Fruit fly (Drosophila melanogaster): Measurements from ENCODE around the gene nac.
A peak's percentile ranks its signal among the peaks of the same experiment; 100 is the strongest.

nac gene

DNA sequence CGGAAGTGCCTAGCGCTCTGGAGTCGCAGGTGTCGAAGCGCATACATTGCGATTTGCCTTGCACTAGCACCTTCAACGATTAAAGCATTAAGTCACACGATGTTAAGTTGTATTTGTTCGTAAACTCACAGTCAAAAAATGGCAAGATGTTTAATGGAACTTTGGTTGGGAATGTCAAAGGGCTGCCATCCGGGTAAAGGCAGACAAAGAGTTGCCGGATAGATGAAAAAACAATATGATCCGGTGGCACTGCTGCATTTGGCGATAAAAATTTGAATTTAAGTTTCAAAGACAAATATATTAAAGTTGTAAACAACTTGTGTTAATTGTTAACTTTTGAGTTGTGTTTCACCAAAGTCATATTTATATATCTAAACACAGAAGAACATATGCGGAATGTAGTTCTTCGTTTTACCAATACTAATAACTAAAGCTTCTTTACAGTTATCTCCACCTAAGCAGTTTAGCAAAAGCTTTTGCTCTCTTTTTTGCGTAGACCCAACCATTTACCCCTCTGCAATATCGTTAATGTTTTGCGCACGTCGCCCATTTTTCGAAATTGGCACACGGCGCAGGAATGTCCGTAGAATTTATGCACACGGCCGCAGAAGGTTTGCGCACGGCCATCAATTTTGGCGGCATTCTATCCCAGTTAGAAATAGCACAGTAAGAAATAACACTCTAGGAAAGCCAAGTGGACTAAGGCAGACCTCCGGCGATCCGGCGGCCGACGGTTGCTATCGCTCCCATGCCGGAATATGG lies 12.7 kb upstream of the nac start, which contains the start of gene Coq2 (continued):
- peak; percentile 42 for TF ChIP-seq hkb (optimal IDR thresholded peaks at IDR 0.05)
- no peak for TF ChIP-seq hkb (GFP tag; IDR thresholded peaks at IDR 0.05)
- TF ChIP-seq p53 (GFP tag; optimal IDR thresholded peaks at IDR 0.05), result no peak
- TF ChIP-seq Ssrp (tag; optimal IDR thresholded peaks at IDR 0.05), result no peak
- no peak for TF ChIP-seq Kr (GFP tag; optimal IDR thresholded peaks at IDR 0.05)
- peak; percentile 16 for TF ChIP-seq CG9797 (GFP tag; optimal IDR thresholded peaks at IDR 0.05)
- no peak for TF ChIP-seq CG10274 (GFP tag; optimal IDR thresholded peaks at IDR 0.05)
- no peak for TF ChIP-seq fd96Cb (tag; optimal IDR thresholded peaks at IDR 0.05)
- no peak for TF ChIP-seq nerfin-2 (GFP tag; IDR thresholded peaks at IDR 0.05; ENCODE audit: partially characterized antibody)
- TF ChIP-seq CG10431 (GFP tag; optimal IDR thresholded peaks at IDR 0.05), result no peak
- TF ChIP-seq h (optimal IDR thresholded peaks at IDR 0.05), result no peak
- no peak for TF ChIP-seq CG3065 (GFP tag; optimal IDR thresholded peaks at IDR 0.05)
- TF ChIP-seq CG10147 (GFP tag; optimal IDR thresholded peaks at IDR 0.05), result no peak
- TF ChIP-seq pita (GFP tag; optimal IDR thresholded peaks at IDR 0.05), result peak; percentile 15
- TF ChIP-seq lab (GFP tag; optimal IDR thresholded peaks at IDR 0.05), result no peak

DNA sequence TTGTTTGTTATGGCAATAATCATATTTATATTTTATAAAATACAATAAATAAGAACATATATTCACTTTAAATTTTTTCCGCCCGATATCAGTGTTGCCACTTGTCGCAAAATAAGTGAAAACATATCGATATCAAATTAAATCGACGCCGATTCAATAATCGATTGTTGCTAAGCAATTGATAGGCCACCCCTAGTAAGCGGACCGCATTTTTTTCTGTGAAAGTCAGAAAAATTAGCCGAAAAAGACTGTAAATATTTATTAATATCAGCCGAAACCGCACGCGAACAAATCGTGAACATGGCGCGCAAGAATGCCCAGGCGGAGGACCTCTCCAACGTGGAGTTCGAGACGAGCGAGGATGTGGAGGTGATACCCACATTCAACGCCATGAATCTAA lies 9.2 kb upstream of the nac start, which contains the start of gene CG7483:
CG7483 (plus strand) TSS at position 171 of the 400 bp plus-strand sequence.
- TF ChIP-seq Ravus (GFP tag; IDR thresholded peaks at IDR 0.05) (no peak), pita (GFP tag; optimal IDR thresholded peaks at IDR 0.05) (no peak), oc (tag; optimal IDR thresholded peaks at IDR 0.05) (no peak), yki (optimal IDR thresholded peaks at IDR 0.05) (no peak), pan (optimal IDR thresholded peaks at IDR 0.05) (no peak), pan (GFP tag; optimal IDR thresholded peaks at IDR 0.05 in 1 of 2, IDR thresholded peaks at IDR 0.05 in 1 of 2) (peak in 1 of 2 experiments; percentile 5), CG7928 (GFP tag; optimal IDR thresholded peaks at IDR 0.05) (no peak), tio (GFP tag; optimal IDR thresholded peaks at IDR 0.05) (no peak), amos (GFP tag; IDR thresholded peaks at IDR 0.05; ENCODE audit: partially characterized antibody) (peak; percentile 86), Abd-B (GFP tag; optimal IDR thresholded peaks at IDR 0.05) (no peak), CG14965 (GFP tag; optimal IDR thresholded peaks at IDR 0.05; ENCODE audit: borderline replicate concordance) (no peak), CG1792 (GFP tag; optimal IDR thresholded peaks at IDR 0.05) (no peak), stc (GFP tag; IDR thresholded peaks at IDR 0.05) (no peak), CG33557 (GFP tag; optimal IDR thresholded peaks at IDR 0.05) (peak; percentile 7), sna (GFP tag; IDR thresholded peaks at IDR 0.05; ENCODE audit: partially characterized antibody) (peak; percentile 78), sqz (GFP tag; optimal IDR thresholded peaks at IDR 0.05) (peak; percentile 81), crp (GFP tag; optimal IDR thresholded peaks at IDR 0.05) (no peak), CG16815 (GFP tag; optimal IDR thresholded peaks at IDR 0.05) (no peak), CG11085 (GFP tag; IDR thresholded peaks at IDR 0.05) (no peak), chm (GFP tag; IDR thresholded peaks at IDR 0.05) (no peak), Hr39 (optimal IDR thresholded peaks at IDR 0.05) (no peak), CG17829 (tag; optimal IDR thresholded peaks at IDR 0.05) (peak; percentile 36), Bgb (GFP tag; IDR thresholded peaks at IDR 0.05; ENCODE audit: partially characterized antibody) (peak; percentile 86), ewg (GFP tag; optimal IDR thresholded peaks at IDR 0.05) (no peak), CG9876 (GFP tag; optimal IDR thresholded peaks at IDR 0.05) (no peak), Aef1 (GFP tag; IDR thresholded peaks at IDR 0.05) (no peak), bab2 (GFP tag; optimal IDR thresholded peaks at IDR 0.05) (no peak), twi (tag; optimal IDR thresholded peaks at IDR 0.05) (no peak), zfh1 (GFP tag; IDR thresholded peaks at IDR 0.05) (no peak), maf-S (GFP tag; optimal IDR thresholded peaks at IDR 0.05) (no peak), ato (GFP tag; IDR thresholded peaks at IDR 0.05; ENCODE audit: partially characterized antibody) (peak; percentile 90), CG10274 (GFP tag; optimal IDR thresholded peaks at IDR 0.05) (no peak), disco-r (GFP tag; optimal IDR thresholded peaks at IDR 0.05) (no peak), caup (GFP tag; optimal IDR thresholded peaks at IDR 0.05; ENCODE audit: severe bottlenecking) (no peak), CG9727 (GFP tag; optimal IDR thresholded peaks at IDR 0.05) (no peak), CG15479 (GFP tag; optimal IDR thresholded peaks at IDR 0.05) (no peak)

Data from whole organism, embryonic.